Worm (Caenorhabditis elegans): ENCODE results near the gene srpa-68.
A peak's percentile ranks its signal among the peaks of the same experiment; 100 is the strongest.

Gene srpa-68

DNA sequence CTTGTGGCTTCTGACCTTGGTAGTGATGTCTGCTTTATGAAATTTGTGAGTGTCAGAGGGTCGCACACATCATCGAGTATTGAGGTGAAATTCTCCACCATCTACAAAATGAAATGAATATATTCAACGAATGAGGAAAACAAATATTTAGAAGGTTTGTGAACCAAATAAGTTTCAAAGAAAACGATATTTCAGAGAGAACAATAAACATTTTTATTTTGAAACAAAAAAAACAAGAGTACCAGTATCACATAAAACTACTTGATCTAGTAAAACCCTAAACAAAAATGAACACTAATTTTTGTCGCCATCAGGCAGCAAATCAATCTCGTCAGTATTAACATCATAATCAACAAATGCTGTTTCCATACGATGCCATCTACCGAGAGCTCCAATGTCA is 25.6 kb upstream of the srpa-68 start, which contains the start of gene R04F11.3:
R04F11.3 (minus strand) TSS at position 101 of the 400 bp plus-strand sequence.
- TF ChIP-seq unc-62 (GFP tag; optimal IDR thresholded peaks at IDR 0.05), result no peak
- no peak for TF ChIP-seq ceh-43 (GFP tag; optimal IDR thresholded peaks at IDR 0.05)

ce11 chrV:12316076-12316475 is 24.6 kb upstream of the srpa-68 start:
- no peak for TF ChIP-seq mls-2 (tag; optimal IDR thresholded peaks at IDR 0.05)
- no peak for TF ChIP-seq drap-1 (GFP tag; optimal IDR thresholded peaks at IDR 0.05)
- no peak for TF ChIP-seq lin-13 (tag; optimal IDR thresholded peaks at IDR 0.05)
- no peak for TF ChIP-seq nhr-237 (tag; optimal IDR thresholded peaks at IDR 0.05)
- no peak for TF ChIP-seq pha-4 (tag; optimal IDR thresholded peaks at IDR 0.05)
- TF ChIP-seq mab-5 (tag; optimal IDR thresholded peaks at IDR 0.05), result no peak
- TF ChIP-seq M03D4.4 (tag; optimal IDR thresholded peaks at IDR 0.05), result no peak
- no peak for TF ChIP-seq ceh-39 (tag; optimal IDR thresholded peaks at IDR 0.05)
- no peak for TF ChIP-seq mep-1 (tag; optimal IDR thresholded peaks at IDR 0.05)
- no peak for TF ChIP-seq ceh-43 (GFP tag; optimal IDR thresholded peaks at IDR 0.05)
- TF ChIP-seq lsy-2 (tag; optimal IDR thresholded peaks at IDR 0.05), result no peak
- TF ChIP-seq snpc-4 (tag; optimal IDR thresholded peaks at IDR 0.05), result no peak
- TF ChIP-seq elt-3 (tag; optimal IDR thresholded peaks at IDR 0.05), result no peak
- TF ChIP-seq tbx-8 (GFP tag; optimal IDR thresholded peaks at IDR 0.05), result no peak
- no peak for TF ChIP-seq flh-1 (GFP tag; optimal IDR thresholded peaks at IDR 0.05)
- TF ChIP-seq elt-1 (tag; optimal IDR thresholded peaks at IDR 0.05; ENCODE audit: borderline replicate concordance, insufficient read depth), result no peak

DNA sequence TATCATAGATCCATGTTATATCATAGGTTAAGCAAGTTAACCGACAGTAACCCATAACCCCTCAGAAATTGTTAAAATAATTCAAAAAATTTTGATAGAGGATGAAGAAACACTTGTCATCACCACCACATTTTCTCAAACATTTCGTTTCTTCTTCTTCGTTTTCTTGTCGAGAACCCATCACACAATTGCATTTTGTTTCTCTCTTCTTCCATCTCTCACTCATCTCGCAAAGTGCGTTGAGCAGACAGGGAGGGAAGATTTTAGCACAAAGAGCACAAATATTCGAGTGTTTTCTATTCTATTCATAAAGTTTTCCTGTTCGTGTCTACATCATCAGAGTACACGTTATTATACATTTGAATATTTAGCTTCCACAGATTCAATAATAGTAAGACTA is 23.0 kb upstream of the srpa-68 start:
- TF ChIP-seq hlh-1 (tag; optimal IDR thresholded peaks at IDR 0.05), result peak; percentile 15
- no peak for TF ChIP-seq bed-3 (GFP tag; optimal IDR thresholded peaks at IDR 0.05)
- no peak for TF ChIP-seq blmp-1 (tag; optimal IDR thresholded peaks at IDR 0.05)
- TF ChIP-seq ceh-43 (GFP tag; optimal IDR thresholded peaks at IDR 0.05), result no peak
- peak; percentile 18 for TF ChIP-seq unc-62 (GFP tag; optimal IDR thresholded peaks at IDR 0.05)
- TF ChIP-seq unc-120 (tag; optimal IDR thresholded peaks at IDR 0.05; ENCODE audit: poor library complexity, severe bottlenecking), result no peak
- TF ChIP-seq snpc-4 (tag; optimal IDR thresholded peaks at IDR 0.05), result no peak
- no peak for TF ChIP-seq ham-2 (GFP tag; optimal IDR thresholded peaks at IDR 0.05)
- no peak for TF ChIP-seq unc-39 (tag; optimal IDR thresholded peaks at IDR 0.05)
- no peak for TF ChIP-seq sptf-1 (tag; optimal IDR thresholded peaks at IDR 0.05)
- TF ChIP-seq drap-1 (GFP tag; optimal IDR thresholded peaks at IDR 0.05), result no peak
- peak; percentile 84 for TF ChIP-seq ces-1 (GFP tag; optimal IDR thresholded peaks at IDR 0.05)
- no peak for TF ChIP-seq mls-2 (tag; optimal IDR thresholded peaks at IDR 0.05)
- no peak for TF ChIP-seq zip-8 (tag; optimal IDR thresholded peaks at IDR 0.05)
- no peak for TF ChIP-seq nhr-76 (tag; optimal IDR thresholded peaks at IDR 0.05)
- TF ChIP-seq elt-1 (tag; optimal IDR thresholded peaks at IDR 0.05; ENCODE audit: borderline replicate concordance, insufficient read depth), result no peak
- no peak for TF ChIP-seq flh-1 (GFP tag; optimal IDR thresholded peaks at IDR 0.05)
- TF ChIP-seq nhr-237 (tag; optimal IDR thresholded peaks at IDR 0.05), result no peak
- no peak for TF ChIP-seq lin-32 (GFP tag; optimal IDR thresholded peaks at IDR 0.05)

ce11 chrV:12310256-12310655 is 18.8 kb upstream of the srpa-68 start, which contains the start of gene hpo-30:
hpo-30 (minus strand) TSS chrV:12310356.
- TF ChIP-seq lin-32 (GFP tag; optimal IDR thresholded peaks at IDR 0.05) (no peak), hlh-1 (tag; optimal IDR thresholded peaks at IDR 0.05) (no peak), mls-2 (tag; optimal IDR thresholded peaks at IDR 0.05) (no peak), mep-1 (tag; optimal IDR thresholded peaks at IDR 0.05) (no peak), drap-1 (GFP tag; optimal IDR thresholded peaks at IDR 0.05) (no peak), tbx-8 (GFP tag; optimal IDR thresholded peaks at IDR 0.05) (no peak)

DNA sequence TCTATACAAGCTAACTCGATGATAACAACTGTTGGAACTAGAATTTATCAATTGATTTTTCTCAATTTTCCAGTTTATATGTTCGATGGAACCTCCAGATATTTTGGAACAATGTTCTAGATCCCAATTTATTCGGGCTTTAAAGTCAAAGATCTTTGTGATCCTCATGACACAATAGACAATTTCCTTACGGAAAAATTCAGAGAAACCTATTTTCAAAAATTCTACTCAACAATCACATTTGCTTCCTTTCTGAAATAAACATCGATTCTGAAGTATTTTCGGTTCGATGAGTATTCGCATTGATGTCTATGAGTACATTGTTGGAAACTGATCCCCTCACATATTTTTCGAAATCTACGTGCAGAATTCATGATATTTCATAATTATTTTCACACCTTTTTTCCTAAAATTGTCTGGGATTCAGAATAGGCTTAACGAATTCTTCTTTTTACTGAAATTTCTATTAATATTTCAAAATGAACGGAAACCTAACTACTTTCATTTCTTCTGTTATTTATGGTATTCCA is 15.6 kb upstream of the srpa-68 start, which contains the start of gene srg-45:
srg-45 (plus strand) TSS at position 480 of the 530 bp plus-strand sequence.
- TF ChIP-seq blmp-1 (tag; optimal IDR thresholded peaks at IDR 0.05), result no peak
- no peak for TF ChIP-seq ceh-39 (tag; optimal IDR thresholded peaks at IDR 0.05)
- no peak for TF ChIP-seq lin-32 (GFP tag; optimal IDR thresholded peaks at IDR 0.05)
- no peak for TF ChIP-seq nhr-237 (tag; optimal IDR thresholded peaks at IDR 0.05)
- TF ChIP-seq hlh-1 (tag; optimal IDR thresholded peaks at IDR 0.05), result no peak
- TF ChIP-seq nhr-76 (tag; optimal IDR thresholded peaks at IDR 0.05), result no peak
- no peak for TF ChIP-seq ztf-11 (tag; optimal IDR thresholded peaks at IDR 0.05)
- no peak for TF ChIP-seq lin-13 (tag; optimal IDR thresholded peaks at IDR 0.05)

DNA sequence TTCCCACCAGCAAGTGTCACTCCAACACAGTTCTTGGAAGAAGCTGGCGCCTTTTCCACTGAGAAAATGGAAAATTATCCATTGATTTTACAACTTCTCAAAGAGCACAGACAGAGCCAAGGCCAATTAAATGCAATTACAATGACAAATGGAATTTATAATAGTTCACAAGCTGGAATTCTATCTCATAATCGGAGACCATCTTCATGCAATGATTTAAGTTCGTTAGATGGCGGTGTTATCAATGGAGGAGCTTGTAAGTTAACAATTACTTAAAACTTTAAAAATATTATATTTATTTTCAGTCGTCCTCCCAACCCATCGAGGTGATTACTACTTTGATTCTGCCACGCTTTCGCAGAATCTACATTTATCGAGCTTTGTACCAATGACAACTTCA is 14.2 kb upstream of the srpa-68 start:
- TF ChIP-seq pha-4 (tag; optimal IDR thresholded peaks at IDR 0.05), result no peak
- TF ChIP-seq unc-120 (tag; optimal IDR thresholded peaks at IDR 0.05; ENCODE audit: poor library complexity, severe bottlenecking), result no peak
- no peak for TF ChIP-seq mls-2 (tag; optimal IDR thresholded peaks at IDR 0.05)
- no peak for TF ChIP-seq elt-3 (tag; optimal IDR thresholded peaks at IDR 0.05)
- no peak for TF ChIP-seq unc-39 (tag; optimal IDR thresholded peaks at IDR 0.05)
- TF ChIP-seq nhr-237 (tag; optimal IDR thresholded peaks at IDR 0.05), result no peak
- no peak for TF ChIP-seq zip-8 (tag; optimal IDR thresholded peaks at IDR 0.05)
- TF ChIP-seq unc-62 (GFP tag; optimal IDR thresholded peaks at IDR 0.05), result no peak
- TF ChIP-seq lin-13 (tag; optimal IDR thresholded peaks at IDR 0.05), result no peak

Data from whole organism, mixed stage, embryonic.